Worm (Caenorhabditis elegans): Measurements from ENCODE around the gene C01G6.4.

DNA sequence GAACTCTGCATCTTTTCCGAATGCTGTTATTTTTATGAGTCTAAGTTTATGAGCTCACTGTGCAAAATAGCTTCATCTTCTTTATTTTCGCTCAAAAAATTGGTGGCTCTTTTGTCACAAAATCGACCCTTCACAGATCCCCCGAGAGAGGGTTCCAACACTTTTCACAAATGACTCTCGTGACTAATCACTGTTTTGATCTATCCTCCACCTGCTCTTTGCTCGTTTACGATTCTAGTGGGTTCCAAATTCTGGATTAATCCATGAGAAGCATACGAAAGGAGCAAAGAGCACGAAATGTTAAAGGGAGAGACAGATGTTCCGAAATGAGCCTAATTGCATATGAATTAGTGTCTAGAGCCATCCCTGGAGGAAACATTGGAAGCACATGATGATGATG lies 11.4 kb downstream of the C01G6.4 start:
- TF ChIP-seq pha-4 (tag; optimal IDR thresholded peaks at IDR 0.05) (no peak), mab-5 (tag; optimal IDR thresholded peaks at IDR 0.05) (no peak), nhr-76 (tag; optimal IDR thresholded peaks at IDR 0.05) (no peak), ces-1 (GFP tag; optimal IDR thresholded peaks at IDR 0.05) (peak; percentile 78), ceh-43 (GFP tag; optimal IDR thresholded peaks at IDR 0.05) (no peak), ceh-83 (GFP tag; optimal IDR thresholded peaks at IDR 0.05) (no peak), lsy-2 (tag; optimal IDR thresholded peaks at IDR 0.05) (no peak), snpc-4 (tag; optimal IDR thresholded peaks at IDR 0.05) (no peak), bed-3 (GFP tag; optimal IDR thresholded peaks at IDR 0.05) (no peak), lin-13 (tag; optimal IDR thresholded peaks at IDR 0.05) (no peak), sptf-1 (tag; optimal IDR thresholded peaks at IDR 0.05) (no peak), blmp-1 (tag; optimal IDR thresholded peaks at IDR 0.05) (no peak)
